Fruit fly (Drosophila melanogaster): ENCODE measurements around the gene wts.
A peak's percentile ranks its signal among the peaks of the same experiment; 100 is the strongest.

Gene wts

DNA sequence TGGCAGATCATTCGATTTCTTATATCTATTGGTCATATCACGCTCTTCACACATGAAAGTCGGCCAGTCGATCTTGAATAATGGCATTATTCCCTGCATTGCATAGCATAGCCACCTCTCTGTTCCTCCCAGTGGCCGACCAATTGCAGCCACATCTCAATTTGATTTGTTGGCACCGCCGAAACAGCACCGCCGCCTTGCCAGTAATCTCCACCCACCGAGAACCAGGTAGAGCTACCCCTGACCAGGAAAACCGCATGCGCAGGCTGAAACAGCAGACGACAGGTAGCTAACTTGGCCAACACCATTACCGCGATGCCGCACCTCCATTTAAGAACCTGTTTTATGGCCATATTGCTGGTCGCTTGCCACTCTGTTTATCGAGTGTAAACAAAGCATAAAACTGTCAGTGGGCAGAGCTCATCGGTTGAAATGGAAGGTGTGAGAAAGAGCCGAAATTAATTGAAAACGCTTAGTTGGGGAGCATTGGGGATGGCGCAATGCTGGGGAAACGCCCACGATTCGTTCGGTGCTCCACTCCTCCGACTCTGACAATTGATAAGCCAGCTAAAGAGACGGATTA is 39.4 kb downstream of the wts start (continued):
- TF ChIP-seq Blimp-1 (GFP tag; optimal IDR thresholded peaks at IDR 0.05) = peak; percentile 35
- no peak for TF ChIP-seq Six4 (GFP tag; optimal IDR thresholded peaks at IDR 0.05)
- TF ChIP-seq lola (GFP tag; optimal IDR thresholded peaks at IDR 0.05) = peak in 1 of 3 experiments; percentile 18
- peak; percentile 25 for TF ChIP-seq CG10209 (GFP tag; optimal IDR thresholded peaks at IDR 0.05)
- TF ChIP-seq en (GFP tag; optimal IDR thresholded peaks at IDR 0.05) = no peak
- peak; percentile 26 for TF ChIP-seq CG30431 (GFP tag; optimal IDR thresholded peaks at IDR 0.05)
- peak; percentile 40 for TF ChIP-seq Kr (GFP tag; optimal IDR thresholded peaks at IDR 0.05)
- TF ChIP-seq CG2202 (tag; optimal IDR thresholded peaks at IDR 0.05) = peak; percentile 55
- peak; percentile 24 for TF ChIP-seq Sry-β (GFP tag; optimal IDR thresholded peaks at IDR 0.05)
- TF ChIP-seq CG14667 (GFP tag; IDR thresholded peaks at IDR 0.05) = no peak
- TF ChIP-seq Antp (GFP tag; optimal IDR thresholded peaks at IDR 0.05) = peak; percentile 16
- peak; percentile 67 for TF ChIP-seq CG33557 (GFP tag; optimal IDR thresholded peaks at IDR 0.05)
- peak; percentile 33 for TF ChIP-seq CG12236 (GFP tag; optimal IDR thresholded peaks at IDR 0.05)
- TF ChIP-seq fd102C (GFP tag; optimal IDR thresholded peaks at IDR 0.05) = peak; percentile 83
- TF ChIP-seq CG12219 (GFP tag; optimal IDR thresholded peaks at IDR 0.05) = peak; percentile 4
- TF ChIP-seq CG11723 (GFP tag; optimal IDR thresholded peaks at IDR 0.05) = peak; percentile 10
- TF ChIP-seq Neu2 (GFP tag; optimal IDR thresholded peaks at IDR 0.05; ENCODE audit: borderline replicate concordance) = no peak
- TF ChIP-seq CG2678 (tag; optimal IDR thresholded peaks at IDR 0.05) = peak; percentile 21
- peak; percentile 27 for TF ChIP-seq CG18599 (GFP tag; optimal IDR thresholded peaks at IDR 0.05)
- TF ChIP-seq CG14441 (GFP tag; IDR thresholded peaks at IDR 0.05) = no peak
- no peak for TF ChIP-seq dpn (GFP tag; optimal IDR thresholded peaks at IDR 0.05)
- TF ChIP-seq CG7963 (GFP tag; IDR thresholded peaks at IDR 0.05; ENCODE audit: partially characterized antibody) = no peak
- peak; percentile 51 for TF ChIP-seq CG3407 (GFP tag; optimal IDR thresholded peaks at IDR 0.05)
- TF ChIP-seq dmrt11E (tag; optimal IDR thresholded peaks at IDR 0.05) = peak; percentile 26
- peak; percentile 83 for TF ChIP-seq sens (GFP tag)
- peak in 1 of 2 experiments; percentile 45 for TF ChIP-seq chif (GFP tag; optimal IDR thresholded peaks at IDR 0.05)
- no peak for TF ChIP-seq CG17328 (GFP tag; IDR thresholded peaks at IDR 0.05)
- TF ChIP-seq caup (GFP tag; optimal IDR thresholded peaks at IDR 0.05; ENCODE audit: severe bottlenecking) = peak; percentile 10
- TF ChIP-seq CG15601 (tag; optimal IDR thresholded peaks at IDR 0.05) = peak; percentile 41
- TF ChIP-seq HLHmδ (GFP tag; optimal IDR thresholded peaks at IDR 0.05) = peak; percentile 85
- TF ChIP-seq CG8359 (GFP tag; optimal IDR thresholded peaks at IDR 0.05; ENCODE audit: borderline replicate concordance) = peak; percentile 18
- TF ChIP-seq CG8290 (GFP tag; optimal IDR thresholded peaks at IDR 0.05) = no peak
- TF ChIP-seq CG8290 (tag; optimal IDR thresholded peaks at IDR 0.05) = peak in 1 of 2 experiments; percentile 10
- peak; percentile 1 for TF ChIP-seq CG10654 (GFP tag; optimal IDR thresholded peaks at IDR 0.05)
- peak; percentile 93 for TF ChIP-seq Nf-YC (tag; optimal IDR thresholded peaks at IDR 0.05)
- peak; percentile 46 for TF ChIP-seq Vsx1 (GFP tag; optimal IDR thresholded peaks at IDR 0.05)
- TF ChIP-seq CG9727 (GFP tag; optimal IDR thresholded peaks at IDR 0.05) = peak; percentile 53

DNA sequence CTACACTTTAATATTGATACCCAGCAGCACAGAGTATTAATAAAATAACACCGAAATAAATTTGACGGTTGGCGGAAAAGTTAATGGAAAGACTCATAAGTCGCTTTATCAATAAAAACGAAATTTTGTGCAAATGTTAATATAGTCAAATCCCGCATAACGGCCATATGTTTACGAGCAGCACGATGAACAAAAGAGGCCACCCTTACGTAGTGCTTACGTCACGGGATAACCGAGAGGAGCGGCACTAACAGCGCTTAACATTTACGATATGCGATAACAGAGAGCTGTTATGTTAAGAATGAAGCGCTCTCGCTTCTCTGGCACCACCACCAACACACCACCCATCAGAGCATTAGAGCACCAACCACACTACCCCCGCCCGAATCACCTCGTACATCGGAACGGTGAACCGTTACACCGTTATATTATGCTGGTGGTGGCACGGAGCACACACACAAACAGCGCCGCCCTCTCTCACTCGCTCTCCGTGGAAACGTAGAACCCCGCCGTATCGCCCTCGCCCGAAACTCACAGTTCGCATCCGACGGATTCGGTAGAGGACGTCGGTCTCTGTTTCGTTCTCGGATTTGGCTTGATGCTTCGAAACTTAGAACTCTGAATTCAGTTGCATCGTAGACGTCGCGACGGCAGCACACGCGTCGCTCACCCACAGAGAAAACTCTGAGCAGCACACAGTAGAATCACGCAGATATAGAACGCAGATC is 40.9 kb downstream of the wts start, which contains the start of gene zfh1:
TSS of gene zfh1 (plus strand) at position 621 of the 728 bp plus-strand sequence.
- TF ChIP-seq sqz (GFP tag; optimal IDR thresholded peaks at IDR 0.05) (no peak), MTF-1 (GFP tag; optimal IDR thresholded peaks at IDR 0.05; ENCODE audit: borderline replicate concordance) (no peak), D (optimal IDR thresholded peaks at IDR 0.05) (peak; percentile 5), D (GFP tag; optimal IDR thresholded peaks at IDR 0.05) (no peak), ATbp (GFP tag; optimal IDR thresholded peaks at IDR 0.05) (no peak), cg (GFP tag; optimal IDR thresholded peaks at IDR 0.05) (peak; percentile 90), Mrtf (GFP tag; IDR thresholded peaks at IDR 0.05) (no peak), fd96Cb (tag; optimal IDR thresholded peaks at IDR 0.05) (no peak), CG1832 (GFP tag; optimal IDR thresholded peaks at IDR 0.05) (peak; percentile 30), CG15696 (tag; optimal IDR thresholded peaks at IDR 0.05) (no peak), knrl (GFP tag; IDR thresholded peaks at IDR 0.05; ENCODE audit: partially characterized antibody) (peak; percentile 42; the same call in 1 of the 3 replicates), Trl (optimal IDR thresholded peaks at IDR 0.05) (peak; percentile 78 to 87), Trl (GFP tag; optimal IDR thresholded peaks at IDR 0.05) (peak; percentile 7)

Measured in whole organism, embryonic.